Worm (Caenorhabditis elegans) whole organism, L4 larva: ENCODE measurements around the gene C37C3.10.

ENCODE experiments used
- F10B5.3 ChIP-seq: sonication (generic microtip); optimal IDR thresholded peaks from 2 replicates; lab custom pipeline; 2016; ENCODE audit warnings: mild to moderate bottlenecking, missing genetic modification characterization, missing compliant biosample characterization
- F44E2.7 ChIP-seq: fragments of 200-800 bp; sonication (Bioruptor generic); IDR thresholded peaks from 2 replicates; pipeline ENCODE4 v2.1.2; 2022; ENCODE audit warnings: missing genetic modification characterization, missing compliant biosample characterization
- R02D3.7 ChIP-seq: fragments of 150-350 bp; sonication (generic microtip); optimal IDR thresholded peaks from 3 replicates; lab custom pipeline; 2014; ENCODE audit warnings: missing biosample characterization, missing genetic modification characterization
- ZK546.5 ChIP-seq, 2 experiments: sonication (generic microtip); optimal IDR thresholded peaks; 2 replicates each; lab custom pipeline; 2017; ENCODE audit warnings: missing biosample characterization in 2 of 2, missing genetic modification characterization in 2 of 2
- ceh-20 ChIP-seq: fragments of 200-800 bp; sonication (Bioruptor generic); IDR thresholded peaks from 2 replicates; pipeline ENCODE4 v1.3.6; 2022; ENCODE audit warnings: missing genetic modification reagents, missing genetic modification characterization, missing compliant biosample characterization
- ceh-32 ChIP-seq: sonication (generic microtip); optimal IDR thresholded peaks from 2 replicates; lab custom pipeline; 2016; ENCODE audit warnings: mild to moderate bottlenecking, missing genetic modification characterization, missing compliant biosample characterization; ENCODE audit not compliant: poor library complexity
- ces-1 ChIP-seq: fragments of 150-350 bp; sonication (generic microtip); optimal IDR thresholded peaks from 4 replicates; lab custom pipeline; 2014; ENCODE audit warnings: missing biosample characterization, missing genetic modification reagents, missing genetic modification characterization
- ctbp-1 ChIP-seq: fragments of 200-800 bp; sonication (Bioruptor generic); IDR thresholded peaks from 2 replicates; pipeline ENCODE4 v1.3.6; 2022; ENCODE audit warnings: missing genetic modification reagents, missing genetic modification characterization, missing compliant biosample characterization
- fkh-10 ChIP-seq: fragments of 150-350 bp; optimal IDR thresholded peaks from 2 replicates; lab custom pipeline; 2014; ENCODE audit warnings: missing biosample characterization, missing genetic modification reagents, missing genetic modification characterization
- gei-8 ChIP-seq: fragments of 200-800 bp; sonication (Bioruptor generic); optimal IDR thresholded peaks from 2 replicates; lab custom pipeline; 2018; ENCODE audit warnings: mild to moderate bottlenecking, missing genetic modification characterization, missing compliant biosample characterization
- pqm-1 ChIP-seq: sonication (generic microtip); optimal IDR thresholded peaks from 2 replicates; lab custom pipeline; 2017; ENCODE audit warnings: missing biosample characterization, missing genetic modification characterization
- saeg-2 ChIP-seq: fragments of 200-800 bp; sonication (Bioruptor generic); IDR thresholded peaks from 2 replicates; pipeline ENCODE4 v1.3.6; 2022; ENCODE audit warnings: missing genetic modification reagents, missing genetic modification characterization, missing compliant biosample characterization
- ztf-7 ChIP-seq: fragments of 150-350 bp; optimal IDR thresholded peaks from 2 replicates; lab custom pipeline; 2014; ENCODE audit warnings: missing biosample characterization, missing genetic modification characterization

C37C3.10 gene

ce11 chrV:7819585-7819984 is 43.3 kb downstream of the C37C3.10 start:
- TF ChIP-seq ztf-7 (tag; lab: Kevin White, UChicago) (no peak), fkh-10 (GFP tag; lab: Kevin White, UChicago) (peak; percentile 19)
- TF ChIP-seq, all 104 proteins: peak for 1

- TF ChIP-seq ctbp-1 (GFP tag; lab: Robert Waterston, UW) (0 out of 2 replicates have a peak, but pooled peaks have one; percentile 31), ces-1 (GFP tag; lab: Kevin White, UChicago) (peak; percentile 65), fkh-10 (GFP tag; lab: Kevin White, UChicago) (peak; percentile 56), ZK546.5 (tag; optimal IDR thresholded peaks at IDR 0.05; lab: Kevin White, UChicago) (no peak)
- TF ChIP-seq, all 104 proteins: peak for 3
Measured at ce11 chrV:7816486-7816885, 46.4 kb downstream of the C37C3.10 start.

- TF ChIP-seq ceh-20 (no peak), ceh-32 (no peak), F10B5.3 (tag; lab: Kevin White, UChicago) (no peak), R02D3.7 (no peak), saeg-2 (GFP tag; lab: Robert Waterston, UW) (no peak), gei-8 (no peak), pqm-1 (tag; lab: Kevin White, UChicago) (no peak), F44E2.7 (GFP tag; lab: Robert Waterston, UW) (no peak)
Measured at ce11 chrV:7814601-7815000, 48.3 kb downstream of the C37C3.10 start, which contains the start of gene ZK742.6. ZK742.6 (minus strand) TSS chrV:7814942.
